In the genomic region with DNA sequence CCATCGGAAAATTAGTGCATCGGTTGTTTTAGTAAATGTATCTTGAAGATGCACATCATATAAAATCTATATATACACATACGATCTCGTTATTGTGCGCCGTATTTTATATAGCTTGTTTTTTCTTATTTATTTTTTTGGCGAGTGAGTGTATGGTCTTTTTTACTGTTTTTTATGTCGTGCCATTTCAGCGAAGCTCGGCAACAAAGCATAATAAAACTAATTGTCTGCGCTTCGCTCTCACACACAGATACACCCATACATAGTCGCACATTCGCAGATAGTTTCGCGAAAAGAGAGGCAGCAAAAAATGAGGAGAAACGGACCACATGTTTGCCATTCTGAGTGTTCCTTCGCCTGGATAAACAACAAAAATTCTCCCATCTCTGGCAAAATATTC, we compare ENCODE assay signal across 2 fruit fly cellular contexts.
TF ChIP-seq lines count a peak whose summit lies in the region.

No protein-coding gene starts in this region.

TF ChIP-seq in whole organism, embryonic, 481 proteins besides CTCF, POLR2A, EP300 and RAD21 (continued from another document):
- TF ChIP-seq insv (GFP tag; optimal IDR thresholded peaks at IDR 0.05; lab: Kevin White, UChicago) (no peak), bsh (GFP tag; optimal IDR thresholded peaks at IDR 0.05; lab: Kevin White, UChicago) (peak in 1 of 2 experiments; percentile 55), shn (GFP tag; optimal IDR thresholded peaks at IDR 0.05; lab: Kevin White, UChicago) (no peak), CG4820 (GFP tag; optimal IDR thresholded peaks at IDR 0.05; lab: Kevin White, UChicago) (no peak), unpg (GFP tag; optimal IDR thresholded peaks at IDR 0.05; lab: Kevin White, UChicago) (no peak), CG13123 (GFP tag; optimal IDR thresholded peaks at IDR 0.05; lab: Kevin White, UChicago) (no peak)

TF ChIP-seq in whole organism, prepupa, 60 proteins besides CTCF, POLR2A, EP300 and RAD21 (continued from another document):
- TF ChIP-seq CG6276 (GFP tag; optimal IDR thresholded peaks at IDR 0.05; lab: Kevin White, UChicago) (peak; percentile 76), spab (GFP tag; optimal IDR thresholded peaks at IDR 0.05; lab: Kevin White, UChicago) (peak; percentile 30), eg (GFP tag; IDR thresholded peaks at IDR 0.05; lab: Robert Waterston, UW) (peak; percentile 78; the same call in 2 of the 3 replicates), Lpt (GFP tag; optimal IDR thresholded peaks at IDR 0.05; lab: Kevin White, UChicago) (peak; percentile 37), CG10669 (GFP tag; optimal IDR thresholded peaks at IDR 0.05; lab: Kevin White, UChicago) (no peak), topi (GFP tag; optimal IDR thresholded peaks at IDR 0.05; lab: Kevin White, UChicago) (no peak), Met (GFP tag; optimal IDR thresholded peaks at IDR 0.05; lab: Kevin White, UChicago) (no peak)
